Fruit fly (Drosophila melanogaster): ENCODE measurements around the gene Ror.

- TF ChIP-seq CG8478 (optimal IDR thresholded peaks at IDR 0.05) (no peak), CTCF (optimal IDR thresholded peaks at IDR 0.05) (no peak)
Observed at dm6 chr2L:10276846-10277245, 25.2 kb downstream of the Ror start.

All from S2 (cell line).